Fruit fly (Drosophila melanogaster): ENCODE results near the gene CG31219.

- TF ChIP-seq usp (GFP tag; optimal IDR thresholded peaks at IDR 0.05) = no peak
- TF ChIP-seq h (GFP tag; optimal IDR thresholded peaks at IDR 0.05) = no peak
- TF ChIP-seq pan (optimal IDR thresholded peaks at IDR 0.05) = no peak
- no peak for TF ChIP-seq Dfd (GFP tag; optimal IDR thresholded peaks at IDR 0.05)
- TF ChIP-seq psq (GFP tag; optimal IDR thresholded peaks at IDR 0.05) = no peak
- no peak for TF ChIP-seq Abd-B (GFP tag; optimal IDR thresholded peaks at IDR 0.05)
- no peak for TF ChIP-seq jim (GFP tag; optimal IDR thresholded peaks at IDR 0.05)
These were observed 40.9 kb upstream of the CG31219 start, which contains the start of gene CG17752 for dm6 chr3R:19609925-19610324.

Data from whole organism, wandering third instar larva.